Worm (Caenorhabditis elegans) whole organism, L4/young adult: ENCODE data around the gene gur-5.

Experiments
- W03F9.2 ChIP-seq: fragments of 150-350 bp; optimal IDR thresholded peaks from 2 replicates; lab custom pipeline; 2014; ENCODE audit warnings: missing biosample characterization, missing genetic modification characterization
- him-1 ChIP-seq: sonication (generic microtip); optimal IDR thresholded peaks from 2 replicates; lab custom pipeline; 2016; ENCODE audit warnings: missing genotype, missing genetic modification reagents, missing genetic modification characterization, missing compliant biosample characterization

DNA sequence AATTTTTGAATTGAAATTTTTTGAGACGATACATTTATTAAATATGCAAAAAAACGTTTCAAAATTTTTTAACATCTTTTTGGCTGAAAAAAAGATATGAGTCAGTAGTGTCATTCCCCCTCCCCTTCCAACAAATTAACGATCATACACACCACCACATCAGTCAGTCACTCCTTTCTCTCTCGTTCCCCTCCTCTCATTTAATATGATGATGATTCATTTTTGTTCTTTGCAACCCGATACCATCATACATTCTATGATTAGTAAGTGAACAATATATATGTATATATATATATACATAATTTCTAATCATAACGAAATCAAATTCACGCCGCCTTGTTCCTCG lies 52.3 kb downstream of the gur-5 start:
- no peak for TF ChIP-seq him-1 (tag; lab: Kevin White, UChicago)
- no peak for TF ChIP-seq W03F9.2 (tag; lab: Kevin White, UChicago)
